Worm (Caenorhabditis elegans) whole organism, L2 larva: ENCODE measurements around the gene C06E1.7.

ENCODE experiments used
- aly-2 ChIP-seq: fragments of 150-350 bp; optimal IDR thresholded peaks from 2 replicates; lab custom pipeline; 2014; ENCODE audit warnings: missing biosample characterization, missing genetic modification characterization
- ama-1 ChIP-seq: fragments of 150-350 bp; optimal IDR thresholded peaks from 2 replicates; lab custom pipeline; 2018; ENCODE audit warnings: inconsistent platforms
- mbf-1 ChIP-seq: sonication (generic microtip); optimal IDR thresholded peaks from 2 replicates; lab custom pipeline; 2017; ENCODE audit warnings: missing biosample characterization, missing genetic modification characterization
- nhr-12 ChIP-seq: fragments of 150-350 bp; optimal IDR thresholded peaks from 2 replicates; lab custom pipeline; 2014; ENCODE audit warnings: missing biosample characterization, missing genetic modification characterization
- nhr-25 ChIP-seq: fragments of 150-350 bp; sonication (generic microtip); optimal IDR thresholded peaks from 3 replicates; lab custom pipeline; 2014; ENCODE audit warnings: missing biosample characterization, missing genetic modification characterization
- snpc-4 ChIP-seq: fragments of 150-350 bp; optimal IDR thresholded peaks from 2 replicates; lab custom pipeline; 2014; ENCODE audit warnings: missing biosample characterization, missing genetic modification characterization

DNA sequence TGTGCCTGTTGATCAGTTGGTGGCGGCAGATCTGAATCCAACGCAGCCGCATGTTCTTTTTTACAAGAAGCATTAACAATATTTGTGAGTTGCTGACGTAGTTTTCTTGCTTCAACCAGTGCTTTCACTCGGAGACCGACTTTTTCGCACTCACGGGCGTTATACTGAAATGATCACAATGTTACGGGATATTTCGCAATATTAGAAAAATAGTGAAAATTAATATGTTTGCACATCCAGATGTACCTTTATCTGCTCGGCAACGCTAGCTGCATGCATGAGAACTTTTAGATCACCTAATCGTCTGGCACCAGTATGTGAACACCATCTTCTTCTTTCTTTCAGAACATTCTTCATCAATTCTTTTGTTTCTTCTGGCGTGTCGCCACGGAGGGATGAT lies 17.8 kb upstream of the C06E1.7 start:
- TF ChIP-seq nhr-12 (tag; lab: Kevin White, UChicago) (no peak), nhr-25 (tag; lab: Kevin White, UChicago) (no peak), mbf-1 (tag; lab: Kevin White, UChicago) (no peak), aly-2 (tag; lab: Kevin White, UChicago) (no peak), snpc-4 (tag; lab: Kevin White, UChicago) (no peak), ama-1 (no peak)
